Worm (Caenorhabditis elegans) whole organism, mixed stage, embryonic: ENCODE results near the gene F54E2.1.

Source experiments
- drap-1 ChIP-seq: fragments of 200-800 bp; sonication (Bioruptor generic); optimal IDR thresholded peaks from 3 replicates; lab custom pipeline; 2018; ENCODE audit warnings: mild to moderate bottlenecking, missing genetic modification characterization, missing compliant biosample characterization
- elt-3 ChIP-seq: fragments of 150-350 bp; optimal IDR thresholded peaks from 2 replicates; lab custom pipeline; 2014; ENCODE audit warnings: missing biosample characterization, missing genetic modification characterization
- lin-13 ChIP-seq: fragments of 150-350 bp; optimal IDR thresholded peaks from 2 replicates; lab custom pipeline; 2014; ENCODE audit warnings: missing biosample characterization, missing genetic modification characterization
- lsy-2 ChIP-seq: fragments of 150-350 bp; optimal IDR thresholded peaks from 2 replicates; lab custom pipeline; 2014; ENCODE audit warnings: missing biosample characterization, missing genetic modification characterization
- mep-1 ChIP-seq: fragments of 150-350 bp; optimal IDR thresholded peaks from 2 replicates; lab custom pipeline; 2017; ENCODE audit warnings: missing biosample characterization, missing genetic modification reagents, missing genetic modification characterization, inconsistent platforms
- nhr-12 ChIP-seq: fragments of 150-350 bp; optimal IDR thresholded peaks from 2 replicates; lab custom pipeline; 2014; ENCODE audit warnings: missing biosample characterization, missing genetic modification characterization
- nhr-237 ChIP-seq: fragments of 150-350 bp; optimal IDR thresholded peaks from 2 replicates; lab custom pipeline; 2014; ENCODE audit warnings: missing biosample characterization, missing genetic modification characterization
- nhr-28 ChIP-seq: fragments of 150-350 bp; optimal IDR thresholded peaks from 2 replicates; lab custom pipeline; 2014; ENCODE audit warnings: missing biosample characterization, missing genetic modification characterization
- nhr-76 ChIP-seq: sonication (generic microtip); optimal IDR thresholded peaks from 2 replicates; lab custom pipeline; 2017; ENCODE audit warnings: missing biosample characterization, missing genetic modification characterization
- pha-4 ChIP-seq: fragments of 150-350 bp; optimal IDR thresholded peaks from 2 replicates; lab custom pipeline; 2018; ENCODE audit warnings: missing biosample characterization, missing genetic modification reagents, missing genetic modification characterization
- sem-2 ChIP-seq: fragments of 200-800 bp; sonication (Bioruptor generic); optimal IDR thresholded peaks from 2 replicates; lab custom pipeline; 2018; ENCODE audit warnings: mild to moderate bottlenecking, missing genetic modification characterization, missing compliant biosample characterization
- sptf-1 ChIP-seq: sonication (generic microtip); optimal IDR thresholded peaks from 2 replicates; lab custom pipeline; 2017; ENCODE audit warnings: mild to moderate bottlenecking, missing genetic modification characterization, moderate library complexity, missing compliant biosample characterization
- unc-62 ChIP-seq: fragments of 150-350 bp; optimal IDR thresholded peaks from 2 replicates; lab custom pipeline; 2014; ENCODE audit warnings: missing biosample characterization, missing genetic modification reagents, missing genetic modification characterization
- ztf-11 ChIP-seq: fragments of 150-350 bp; optimal IDR thresholded peaks from 2 replicates; lab custom pipeline; 2014; ENCODE audit warnings: missing biosample characterization, missing genetic modification characterization

- TF ChIP-seq drap-1 (GFP tag; lab: Kevin White, UChicago) (no peak), unc-62 (GFP tag; lab: Kevin White, UChicago) (no peak), lin-13 (tag; lab: Kevin White, UChicago) (no peak), nhr-12 (tag; lab: Kevin White, UChicago) (no peak), mep-1 (tag; lab: Kevin White, UChicago) (no peak), nhr-237 (tag; lab: Kevin White, UChicago) (no peak), elt-3 (tag; lab: Kevin White, UChicago) (no peak), lsy-2 (tag; lab: Kevin White, UChicago) (no peak), nhr-76 (tag; lab: Kevin White, UChicago) (no peak), pha-4 (tag; lab: Kevin White, UChicago) (no peak), sptf-1 (no peak), ztf-11 (no peak), nhr-28 (no peak), sem-2 (GFP tag; lab: Kevin White, UChicago) (no peak)
Observed at ce11 chrV:2821618-2822272, 11.5 kb downstream of the F54E2.1 start, which contains the start of gene srh-36.
